Worm (Caenorhabditis elegans) whole organism, mixed stage, embryonic: ENCODE results near the gene npp-3.

ENCODE experiments used
- ceh-43 ChIP-seq: fragments of 200-800 bp; sonication (Bioruptor generic); optimal IDR thresholded peaks from 2 replicates; lab custom pipeline; 2018; ENCODE audit warnings: mild to moderate bottlenecking, missing genetic modification characterization, moderate library complexity, missing compliant biosample characterization
- cnd-1 ChIP-seq: fragments of 200-800 bp; sonication (Bioruptor generic); optimal IDR thresholded peaks from 2 replicates; lab custom pipeline; 2018; ENCODE audit warnings: mild to moderate bottlenecking, missing genetic modification characterization, missing compliant biosample characterization
- elt-3 ChIP-seq: fragments of 150-350 bp; optimal IDR thresholded peaks from 2 replicates; lab custom pipeline; 2014; ENCODE audit warnings: missing biosample characterization, missing genetic modification characterization
- lsy-2 ChIP-seq: fragments of 150-350 bp; optimal IDR thresholded peaks from 2 replicates; lab custom pipeline; 2014; ENCODE audit warnings: missing biosample characterization, missing genetic modification characterization
- nhr-12 ChIP-seq: fragments of 150-350 bp; optimal IDR thresholded peaks from 2 replicates; lab custom pipeline; 2014; ENCODE audit warnings: missing biosample characterization, missing genetic modification characterization
- nhr-28 ChIP-seq: fragments of 150-350 bp; optimal IDR thresholded peaks from 2 replicates; lab custom pipeline; 2014; ENCODE audit warnings: missing biosample characterization, missing genetic modification characterization
- sptf-1 ChIP-seq: sonication (generic microtip); optimal IDR thresholded peaks from 2 replicates; lab custom pipeline; 2017; ENCODE audit warnings: mild to moderate bottlenecking, missing genetic modification characterization, moderate library complexity, missing compliant biosample characterization
- ztf-11 ChIP-seq: fragments of 150-350 bp; optimal IDR thresholded peaks from 2 replicates; lab custom pipeline; 2014; ENCODE audit warnings: missing biosample characterization, missing genetic modification characterization

DNA sequence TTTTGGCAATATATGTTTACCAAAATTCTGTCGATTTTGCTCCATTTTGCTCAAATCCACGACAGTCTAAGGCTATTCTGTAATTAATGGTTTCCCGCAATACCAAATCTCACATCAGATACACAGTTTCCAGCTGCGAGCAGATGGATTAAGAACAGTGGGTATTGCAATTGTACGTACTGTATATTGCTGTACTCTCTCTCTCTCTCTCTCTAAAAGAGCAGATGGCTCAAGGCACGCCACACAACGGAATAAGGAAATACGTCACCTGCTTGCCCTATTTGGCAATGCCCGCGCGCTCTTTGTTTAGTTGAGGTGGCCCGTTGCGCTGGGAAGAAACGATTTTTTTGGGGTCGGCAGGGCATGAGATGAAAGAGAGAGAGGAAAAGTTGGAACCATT lies 16.0 kb upstream of the npp-3 start:
- TF ChIP-seq nhr-28 (tag; lab: Kevin White, UChicago) (no peak), elt-3 (tag; lab: Kevin White, UChicago) (no peak), lsy-2 (tag; lab: Kevin White, UChicago) (no peak), ztf-11 (peak; percentile 11), nhr-12 (no peak), sptf-1 (peak; percentile 28), cnd-1 (tag; lab: Kevin White, UChicago) (peak; percentile 91), ceh-43 (no peak)
